Worm (Caenorhabditis elegans) whole organism, midembryonic: ENCODE data around the gene ZK402.5.
"Not testable (repeated sequence)": the region's sequence is repeated elsewhere in the genome, so short reads cannot be mapped to it uniquely, and the experiment has no call there.

Source experiments
- T22C8.4 ChIP-seq: fragments of 200-800 bp; sonication (Bioruptor generic); IDR thresholded peaks from 2 replicates; pipeline ENCODE4 v1.3.6; 2022; ENCODE audit warnings: missing genetic modification characterization, missing compliant biosample characterization
- cog-1 ChIP-seq: sonication (generic microtip); optimal IDR thresholded peaks from 2 replicates; lab custom pipeline; 2016; ENCODE audit warnings: missing genetic modification characterization, missing compliant biosample characterization
- flt-1 ChIP-seq: fragments of 200-800 bp; sonication (Bioruptor generic); IDR thresholded peaks from 2 replicates; pipeline ENCODE4 v1.3.6; 2022; ENCODE audit warnings: missing genetic modification characterization, missing compliant biosample characterization
- klf-2 ChIP-seq: fragments of 200-800 bp; sonication (Bioruptor generic); conservative IDR thresholded peaks from 2 replicates; pipeline ENCODE4 v1.3.6; 2022; ENCODE audit warnings: missing genetic modification reagents, missing genetic modification characterization, missing compliant biosample characterization
- med-1 ChIP-seq: sonication (generic microtip); optimal IDR thresholded peaks from 2 replicates; lab custom pipeline; 2017; ENCODE audit warnings: missing genetic modification characterization, mild to moderate bottlenecking, missing compliant biosample characterization, antibody characterized with exemption, missing genetic modification reagents; ENCODE audit not compliant: insufficient read depth
- ref-1 ChIP-seq: fragments of 200-800 bp; sonication (Bioruptor generic); conservative IDR thresholded peaks from 2 replicates; pipeline ENCODE4 v1.3.6; 2022; ENCODE audit warnings: missing genetic modification reagents, missing genetic modification characterization, missing compliant biosample characterization
- ztf-23 ChIP-seq: fragments of 200-800 bp; sonication (Bioruptor generic); IDR thresholded peaks from 2 replicates; pipeline ENCODE4 v1.3.6; 2022; ENCODE audit warnings: missing genetic modification reagents, missing genetic modification characterization, missing compliant biosample characterization
- ztf-29 ChIP-seq: fragments of 200-800 bp; sonication (Bioruptor generic); IDR thresholded peaks from 2 replicates; pipeline ENCODE4 v1.3.6; 2022; ENCODE audit warnings: missing genetic modification reagents, missing genetic modification characterization, missing compliant biosample characterization

- not testable (repeated sequence) for TF ChIP-seq med-1 (GFP tag; lab: Kevin White, UChicago); cog-1 (tag; lab: Kevin White, UChicago); ztf-29 (GFP tag; lab: Robert Waterston, UW)
- TF ChIP-seq T22C8.4 (GFP tag; lab: Robert Waterston, UW) (0 out of 2 replicates have a peak, but pooled peaks have one; percentile 29), flt-1 (peak; percentile 98), ztf-23 (0 out of 2 replicates have a peak, but pooled peaks have one; percentile 51), klf-2 (GFP tag; lab: Robert Waterston, UW) (0 out of 2 replicates have a peak, but pooled peaks have one; percentile 26), ref-1 (GFP tag; lab: Robert Waterston, UW) (peak; percentile 75)
These were observed 26.1 kb downstream of the ZK402.5 start for ce11 chrX:1375071-1375470.
